ENCODE assay signal across 1 fruit fly cellular context in the genomic region with DNA sequence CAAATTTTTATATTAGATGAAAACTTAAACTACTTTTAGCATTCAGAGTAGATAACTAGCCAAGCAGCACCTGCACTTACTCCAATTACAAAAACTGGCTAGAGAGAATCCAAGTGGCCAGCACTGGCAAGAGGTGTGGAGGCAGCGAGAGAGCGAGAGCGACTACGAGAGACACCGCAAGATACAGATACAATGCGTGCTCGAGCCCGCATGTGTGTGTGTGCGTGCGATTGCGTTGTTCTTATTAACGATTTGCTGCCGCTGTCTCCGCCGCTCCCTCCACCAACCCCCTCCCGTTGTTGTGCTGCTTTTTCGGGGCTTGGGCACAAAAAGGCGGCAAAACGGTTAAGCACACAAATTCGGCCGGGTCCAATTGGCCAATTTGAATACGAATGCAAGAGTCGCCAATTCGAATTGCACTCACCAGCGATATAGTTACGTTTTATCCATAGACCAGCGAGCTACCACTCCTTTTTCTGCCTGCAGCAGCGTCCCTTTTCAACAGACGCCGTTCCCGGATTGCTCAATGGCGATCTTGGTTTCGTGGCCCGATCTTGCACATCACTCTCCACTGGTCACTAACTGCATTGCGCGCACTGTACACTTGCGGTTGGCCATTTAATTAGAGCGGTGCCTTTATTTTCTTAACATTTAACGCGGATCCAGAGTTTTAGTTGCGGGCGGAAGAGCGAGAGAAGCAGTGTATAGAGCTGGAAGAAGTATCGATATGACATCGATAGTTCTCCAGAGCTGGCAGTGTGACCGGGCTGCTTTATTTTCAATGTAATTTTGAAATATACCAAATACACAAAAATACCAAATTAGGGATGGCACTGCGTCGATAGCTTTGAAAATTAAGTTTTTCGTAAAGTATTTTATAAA.
A peak's percentile ranks its signal among the peaks of the same experiment; 100 is the strongest.
TF ChIP-seq lines count a peak whose summit lies in the region.

Gene crol, minus strand, starts transcription at position 737 of the 882 bp plus-strand sequence.

TF ChIP-seq in whole organism, embryonic, 481 proteins besides CTCF, POLR2A, EP300 and RAD21 (continued from another document):
- TF ChIP-seq fd64A (GFP tag; optimal IDR thresholded peaks at IDR 0.05; lab: Kevin White, UChicago) (no peak), CG3281 (GFP tag; optimal IDR thresholded peaks at IDR 0.05; lab: Kevin White, UChicago) (no peak), CG8944 (GFP tag; optimal IDR thresholded peaks at IDR 0.05; lab: Kevin White, UChicago) (no peak), sug (tag; optimal IDR thresholded peaks at IDR 0.05; lab: Kevin White, UChicago) (peak; percentile 28), nerfin-2 (GFP tag; IDR thresholded peaks at IDR 0.05; lab: Robert Waterston, UW; ENCODE audit: partially characterized antibody) (peak; percentile 62; the same call in 1 of the 2 replicates), Nf-YA (GFP tag; IDR thresholded peaks at IDR 0.05; lab: Robert Waterston, UW) (no peak), sc (optimal IDR thresholded peaks at IDR 0.05; lab: Kevin White, UChicago) (no peak), sc (GFP tag; optimal IDR thresholded peaks at IDR 0.05; lab: Kevin White, UChicago) (no peak), Dref (GFP tag; IDR thresholded peaks at IDR 0.05; lab: Robert Waterston, UW) (peak; percentile 89), Myb (GFP tag; optimal IDR thresholded peaks at IDR 0.05; lab: Kevin White, UChicago) (no peak), Hr39 (optimal IDR thresholded peaks at IDR 0.05; lab: Kevin White, UChicago) (no peak), Gug (GFP tag; IDR thresholded peaks at IDR 0.05; lab: Robert Waterston, UW) (peak; percentile 13; the same call in 1 of the 4 replicates)
TF ChIP-seq in whole organism, embryonic: peak in this region for 174.
